Fruit fly (Drosophila melanogaster) Kc167 (cell line): ENCODE results near the gene CG2104.

Experiments
- Myc ChIP-seq: fragments of >200 bp; optimal IDR thresholded peaks from 2 replicates; lab custom pipeline; 2017; ENCODE audit warnings: missing external identifiers
- Sin3A ChIP-seq: fragments of >200 bp; optimal IDR thresholded peaks from 2 replicates; lab custom pipeline; 2018; ENCODE audit warnings: missing external identifiers
- h ChIP-seq: fragments of >200 bp; optimal IDR thresholded peaks from 3 replicates; lab custom pipeline; 2018; ENCODE audit warnings: missing external identifiers
- insv ChIP-seq: fragments of >200 bp; optimal IDR thresholded peaks from 3 replicates; lab custom pipeline; 2018; ENCODE audit warnings: missing external identifiers
- psq ChIP-seq: fragments of >200 bp; optimal IDR thresholded peaks from 2 replicates; lab custom pipeline; 2017; ENCODE audit warnings: missing external identifiers
- ttk ChIP-seq: sonication (Bioruptor generic); optimal IDR thresholded peaks from 2 replicates; lab custom pipeline; 2017; ENCODE audit warnings: missing external identifiers

CG2104 gene

DNA sequence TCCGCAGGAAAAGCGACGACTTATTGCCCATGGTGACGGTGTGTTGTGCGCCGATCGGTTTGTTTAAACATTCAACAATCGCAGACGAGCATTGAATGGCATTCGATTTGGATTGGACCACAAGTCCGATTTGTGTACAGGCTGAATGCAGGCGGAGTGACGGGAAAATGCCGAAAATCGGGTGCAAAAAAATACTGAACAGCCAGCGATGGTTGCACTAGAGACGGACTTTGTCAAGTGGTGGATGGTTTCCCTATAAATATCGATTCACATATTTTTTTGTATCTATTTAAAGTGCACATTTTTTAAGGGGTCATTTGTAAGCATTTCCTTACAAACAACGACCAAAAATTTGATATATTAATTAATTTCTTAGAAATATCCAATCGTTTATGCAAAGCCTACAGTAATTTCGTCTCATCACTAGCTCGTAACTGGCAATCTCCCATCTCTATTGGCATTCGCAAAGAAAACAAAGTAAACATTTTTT is 38.3 kb downstream of the CG2104 start, which contains the start of the genes elm and MED27:
TSS of gene elm (minus strand) at position 170 of the 490 bp plus-strand sequence.
TSS of gene MED27 (plus strand) at position 448 of the 490 bp plus-strand sequence.
- TF ChIP-seq insv (lab: Kevin White, UChicago), result no peak
- no peak for TF ChIP-seq Sin3A (lab: Kevin White, UChicago)
- no peak for TF ChIP-seq Myc (lab: Kevin White, UChicago)
- TF ChIP-seq h (lab: Kevin White, UChicago), result no peak
- no peak for TF ChIP-seq psq
- no peak for TF ChIP-seq ttk (lab: Kevin White, UChicago)

DNA sequence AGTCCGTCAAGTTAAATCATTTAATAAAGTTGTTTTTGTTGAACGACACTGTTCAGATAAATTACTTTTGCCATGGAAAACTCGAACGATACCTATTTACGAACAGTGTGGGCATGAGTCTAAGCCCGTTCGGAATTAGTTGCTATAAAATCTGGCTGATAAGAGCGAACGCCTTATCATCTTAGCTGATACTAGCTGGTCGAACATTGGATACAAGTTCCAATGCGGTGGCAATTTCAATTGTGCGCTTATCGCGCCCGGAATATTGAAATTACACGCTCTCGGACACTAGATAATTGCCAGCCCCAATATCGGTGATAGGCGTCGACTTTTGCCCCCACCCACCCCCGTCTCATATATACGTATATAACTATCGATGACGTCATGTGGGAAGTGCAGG is 39.2 kb downstream of the CG2104 start:
- TF ChIP-seq Myc (lab: Kevin White, UChicago) (no peak), psq (no peak), Sin3A (lab: Kevin White, UChicago) (no peak), ttk (lab: Kevin White, UChicago) (no peak), h (lab: Kevin White, UChicago) (no peak), insv (lab: Kevin White, UChicago) (no peak)

DNA sequence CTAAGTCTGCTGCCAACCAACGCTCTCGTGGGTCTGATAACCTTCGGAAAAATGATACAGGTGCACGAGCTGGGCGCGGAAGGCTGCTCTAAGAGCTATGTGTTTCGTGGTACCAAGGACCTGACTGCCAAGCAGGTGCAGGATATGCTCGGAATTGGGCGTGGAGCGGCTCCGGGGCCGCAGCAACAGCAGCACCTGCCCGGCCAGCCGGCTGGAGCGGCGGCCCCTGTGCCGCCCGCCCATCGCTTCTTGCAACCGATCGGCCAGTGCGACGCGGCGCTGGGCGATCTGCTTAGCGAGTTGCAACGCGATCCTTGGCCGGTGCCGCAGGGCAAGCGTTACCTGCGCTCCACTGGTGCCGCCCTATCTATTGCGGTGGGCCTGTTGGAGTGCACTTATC is 43.2 kb downstream of the CG2104 start:
- TF ChIP-seq h (lab: Kevin White, UChicago) (no peak), insv (lab: Kevin White, UChicago) (no peak), Myc (lab: Kevin White, UChicago) (no peak), ttk (lab: Kevin White, UChicago) (peak; percentile 77), psq (no peak)

DNA sequence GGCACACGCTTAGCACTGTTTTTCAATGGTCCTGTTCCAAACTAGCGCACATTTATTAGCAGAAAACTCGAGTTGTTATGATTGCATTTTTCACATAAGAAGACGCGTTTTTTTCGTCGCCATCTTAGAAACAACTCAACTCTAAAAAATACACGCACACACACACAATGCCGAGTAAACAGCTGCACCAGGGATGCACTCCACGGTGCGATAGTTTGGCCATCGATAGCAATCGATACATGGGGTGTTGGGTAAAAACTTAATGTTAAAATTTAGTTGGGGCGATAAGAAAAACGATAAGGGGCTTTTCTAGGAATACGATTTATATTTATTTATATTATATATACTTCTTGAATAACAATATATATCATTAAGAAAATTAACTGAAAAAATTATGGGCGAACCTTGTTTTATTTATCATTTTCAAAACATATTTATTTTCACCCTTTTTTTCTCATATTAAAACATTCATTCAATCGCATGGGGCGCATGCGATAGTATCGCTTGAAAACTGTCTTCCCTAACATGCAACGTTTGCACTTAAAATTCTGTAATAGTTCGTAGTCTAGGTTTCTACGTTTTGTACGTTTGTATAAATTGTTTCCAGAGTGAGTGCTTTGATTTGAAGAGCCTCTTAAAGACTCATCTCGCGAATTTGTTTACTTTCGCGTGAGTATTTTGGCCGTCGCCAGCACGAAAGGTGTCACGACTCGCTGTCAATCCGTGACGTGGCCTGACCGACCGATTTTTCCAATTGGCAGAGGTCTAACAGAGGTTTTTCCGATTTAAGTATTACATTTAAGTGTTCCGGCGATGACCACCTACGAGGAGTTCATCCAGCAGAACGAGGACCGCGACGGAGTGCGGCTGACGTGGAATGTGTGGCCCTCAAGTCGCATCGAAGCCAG is 44.3 kb downstream of the CG2104 start, which contains the start of the genes MTA1-like and Sec23:
TSS of gene MTA1-like (minus strand) at position 170 of the 908 bp plus-strand sequence.
TSS of gene Sec23 (plus strand) at position 497 of the 908 bp plus-strand sequence.
- TF ChIP-seq h (lab: Kevin White, UChicago), result no peak
- TF ChIP-seq Myc (lab: Kevin White, UChicago), result no peak
- no peak for TF ChIP-seq Sin3A (lab: Kevin White, UChicago)
- no peak for TF ChIP-seq ttk (lab: Kevin White, UChicago)
- TF ChIP-seq insv (lab: Kevin White, UChicago), result no peak
- no peak for TF ChIP-seq psq

DNA sequence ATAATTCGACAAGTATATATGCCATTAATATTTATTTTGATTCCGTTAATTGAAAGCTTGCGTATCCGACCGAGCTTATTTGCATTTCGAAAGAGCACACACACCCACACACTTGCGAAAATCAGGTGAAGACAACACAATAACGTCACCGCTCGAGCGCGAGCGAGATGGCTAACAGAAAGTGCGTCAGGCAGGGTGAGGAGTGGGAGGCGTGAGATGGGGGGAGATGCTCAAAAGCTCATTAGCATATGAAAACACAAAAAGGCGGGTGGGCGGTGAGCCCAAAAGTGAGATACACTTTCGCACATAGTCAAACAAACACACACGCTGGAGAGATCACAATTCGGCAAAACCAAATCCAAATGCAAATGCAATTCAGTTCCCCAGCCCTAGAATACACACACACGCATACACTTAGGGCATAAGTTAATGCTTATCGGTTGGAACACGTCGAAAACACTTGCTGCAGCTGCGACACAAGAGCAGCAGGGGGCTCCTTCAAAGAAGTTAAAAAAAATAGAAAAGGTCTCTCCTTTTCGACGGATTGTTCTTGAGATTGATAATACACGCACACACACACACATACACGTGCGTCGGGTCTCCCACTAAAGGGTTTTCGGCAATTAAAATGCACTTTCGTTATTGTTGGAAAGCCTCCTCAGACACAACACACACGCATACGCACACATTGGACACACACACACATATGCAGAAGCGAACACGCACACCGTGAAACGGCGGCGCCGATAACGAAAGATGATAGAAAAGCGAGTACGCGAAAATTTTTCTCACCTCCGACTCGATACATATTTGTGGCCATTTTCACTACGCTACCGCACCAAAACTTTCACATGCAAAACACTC is 45.1 kb downstream of the CG2104 start:
- no peak for TF ChIP-seq psq
- no peak for TF ChIP-seq insv (lab: Kevin White, UChicago)
- no peak for TF ChIP-seq h (lab: Kevin White, UChicago)
- no peak for TF ChIP-seq Myc (lab: Kevin White, UChicago)
- TF ChIP-seq ttk (lab: Kevin White, UChicago), result no peak
- no peak for TF ChIP-seq Sin3A (lab: Kevin White, UChicago)

DNA sequence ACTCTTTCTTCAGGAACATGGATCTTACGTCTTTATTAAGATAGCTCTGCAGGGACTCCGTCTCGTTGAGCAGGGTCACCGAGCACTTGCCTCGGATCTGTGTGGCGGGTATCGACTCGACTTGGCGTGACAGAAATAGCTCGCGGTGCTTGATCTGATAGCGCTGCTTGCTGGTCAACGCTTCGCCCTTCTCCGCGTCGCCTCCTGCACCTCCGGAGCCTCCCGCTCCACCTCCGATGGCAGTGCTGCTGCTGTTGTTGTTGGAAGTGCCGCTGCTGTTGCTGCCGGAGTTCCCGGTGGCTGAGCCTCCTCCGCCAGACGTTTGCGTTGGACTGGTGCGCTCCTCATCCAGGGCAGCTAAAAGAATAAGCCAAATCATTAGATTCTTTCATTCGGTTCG is 49.7 kb downstream of the CG2104 start:
- TF ChIP-seq psq, result no peak
